Worm (Caenorhabditis elegans): Measurements from ENCODE around the gene srw-14.
"Not testable (repeated sequence)": the region's sequence is repeated elsewhere in the genome, so short reads cannot be mapped to it uniquely, and the experiment has no call there.

Gene srw-14

ce11 chrV:15262336-15262735, 36.6 kb downstream of the srw-14 start, which contains the start of gene M01B2.10:
Gene M01B2.10 (minus strand): TSS chrV:15262436.
- TF ChIP-seq dmd-6 (GFP tag; IDR thresholded peaks at IDR 0.05); ZK337.2 (GFP tag; IDR thresholded peaks at IDR 0.05); dve-1 (tag; optimal IDR thresholded peaks at IDR 0.05; ENCODE audit: insufficient read depth): not testable (repeated sequence)

- TF ChIP-seq nhr-237 (tag; optimal IDR thresholded peaks at IDR 0.05) = no peak
- no peak for TF ChIP-seq nhr-28 (tag; optimal IDR thresholded peaks at IDR 0.05)
- TF ChIP-seq Y75B8A.6 (GFP tag; IDR thresholded peaks at IDR 0.05) = no peak
- TF ChIP-seq skn-1 (tag; optimal IDR thresholded peaks at IDR 0.05) = no peak
- no peak for TF ChIP-seq zip-2 (tag; optimal IDR thresholded peaks at IDR 0.05)
- no peak for TF ChIP-seq arid-1 (GFP tag; conservative IDR thresholded peaks at IDR 0.05)
- no peak for TF ChIP-seq egl-43 (GFP tag; IDR thresholded peaks at IDR 0.05)
Measured at ce11 chrV:15264131-15264530, 38.4 kb downstream of the srw-14 start, which contains the start of gene M01B2.12. Gene M01B2.12 (minus strand): TSS chrV:15264231.

- TF ChIP-seq dve-1 (tag; optimal IDR thresholded peaks at IDR 0.05; ENCODE audit: insufficient read depth) = no peak
- TF ChIP-seq lim-7 (GFP tag; IDR thresholded peaks at IDR 0.05) = no peak
- no peak for TF ChIP-seq fkh-10 (GFP tag; optimal IDR thresholded peaks at IDR 0.05)
- TF ChIP-seq dmd-9 (GFP tag; IDR thresholded peaks at IDR 0.05) = no peak
- no peak for TF ChIP-seq vab-7 (GFP tag; IDR thresholded peaks at IDR 0.05)
Measured at ce11 chrV:15265814-15266213, 40.1 kb downstream of the srw-14 start, which contains the start of gene M01B2.13. Gene M01B2.13 (minus strand): TSS chrV:15265914.

- TF ChIP-seq zfp-2 (tag; optimal IDR thresholded peaks at IDR 0.05) (no peak), hlh-11 (tag; optimal IDR thresholded peaks at IDR 0.05) (no peak)
Measured at ce11 chrV:15267405-15267804, 41.7 kb downstream of the srw-14 start, which contains the start of gene T10H4.13. Gene T10H4.13 (minus strand): TSS chrV:15267505.

ce11 chrV:15268302-15268701, 42.6 kb downstream of the srw-14 start, which contains the start of gene srw-22:
Gene srw-22 (plus strand): TSS chrV:15268602.
- TF ChIP-seq lim-7 (GFP tag; IDR thresholded peaks at IDR 0.05) (no peak), unc-62 (GFP tag; optimal IDR thresholded peaks at IDR 0.05 in 1 of 2) (peak in 1 of 2 experiments; percentile 56), unc-62 (tag; optimal IDR thresholded peaks at IDR 0.05) (no peak)

ce11 chrV:15272263-15272662, 46.5 kb downstream of the srw-14 start, which contains the start of gene T10H4.4:
Gene T10H4.4 (minus strand): TSS chrV:15272363.
- no peak for TF ChIP-seq daf-19 (GFP tag; conservative IDR thresholded peaks at IDR 0.05)
- no peak for TF ChIP-seq nhr-11 (tag; optimal IDR thresholded peaks at IDR 0.05)
- no peak for TF ChIP-seq rbr-2 (tag; optimal IDR thresholded peaks at IDR 0.05)
- TF ChIP-seq aha-1 (tag) = peak; percentile 65
- TF ChIP-seq pqm-1 (tag; optimal IDR thresholded peaks at IDR 0.05) = no peak
- TF ChIP-seq zip-2 (tag; optimal IDR thresholded peaks at IDR 0.05) = no peak
- TF ChIP-seq hlh-30 (tag; optimal IDR thresholded peaks at IDR 0.05; ENCODE audit: insufficient read depth) = no peak

- TF ChIP-seq zfp-3 (GFP tag; conservative IDR thresholded peaks at IDR 0.05) (no peak), duxl-1 (tag; optimal IDR thresholded peaks at IDR 0.05; ENCODE audit: poor library complexity) (no peak), egl-43 (GFP tag; IDR thresholded peaks at IDR 0.05) (no peak), hlh-30 (tag; optimal IDR thresholded peaks at IDR 0.05; ENCODE audit: insufficient read depth) (no peak), nhr-11 (tag; optimal IDR thresholded peaks at IDR 0.05) (no peak)
Measured at ce11 chrV:15274757-15275156, 49.0 kb downstream of the srw-14 start, which contains the start of gene srw-16. Gene srw-16 (minus strand): TSS chrV:15274857.

- TF ChIP-seq nhr-11 (tag; optimal IDR thresholded peaks at IDR 0.05) (peak; percentile 19), nhr-25 (tag; optimal IDR thresholded peaks at IDR 0.05; ENCODE audit: borderline replicate concordance, insufficient read depth) (no peak), zfp-2 (tag; optimal IDR thresholded peaks at IDR 0.05) (no peak)
Measured at ce11 chrV:15276915-15277314, 51.2 kb downstream of the srw-14 start, which contains the start of gene srw-17. Gene srw-17 (minus strand): TSS chrV:15277015.
